Fruit fly (Drosophila melanogaster) whole organism: ENCODE measurements around the gene Hmgcr.

Experiments
- CG8478 ChIP-seq: fragments of >200 bp; optimal IDR thresholded peaks from 2 replicates; lab custom pipeline; 2018; ENCODE audit warnings: inconsistent platforms
- pan ChIP-seq: fragments of >200 bp; optimal IDR thresholded peaks from 2 replicates; lab custom pipeline; 2017
- psq ChIP-seq: fragments of >200 bp; optimal IDR thresholded peaks from 2 replicates; lab custom pipeline; 2017

- TF ChIP-seq CG8478 = no peak
- TF ChIP-seq psq = no peak
- TF ChIP-seq pan (lab: Kevin White, UChicago) = no peak
These were observed 49.4 kb upstream of the Hmgcr start, which contains the start of gene CG18754 for dm6 chr3R:23683757-23684156.
